Worm (Caenorhabditis elegans) whole organism, mixed stage, embryonic: ENCODE results near the gene Y116F11B.7.

Source experiments
- M03D4.4 ChIP-seq: sonication (generic microtip); optimal IDR thresholded peaks from 2 replicates; lab custom pipeline; 2017; ENCODE audit warnings: mild to moderate bottlenecking, missing genetic modification characterization, missing compliant biosample characterization
- bed-3 ChIP-seq: fragments of 200-800 bp; sonication (Bioruptor generic); optimal IDR thresholded peaks from 3 replicates; lab custom pipeline; 2018; ENCODE audit warnings: mild to moderate bottlenecking, missing genetic modification characterization, moderate library complexity, missing compliant biosample characterization
- blmp-1 ChIP-seq: fragments of 150-350 bp; optimal IDR thresholded peaks from 2 replicates; lab custom pipeline; 2014; ENCODE audit warnings: missing biosample characterization, missing genetic modification characterization
- ceh-39 ChIP-seq: fragments of 150-350 bp; optimal IDR thresholded peaks from 2 replicates; lab custom pipeline; 2014; ENCODE audit warnings: missing biosample characterization, missing genetic modification characterization
- ceh-83 ChIP-seq: fragments of 200-800 bp; sonication (Bioruptor generic); optimal IDR thresholded peaks from 2 replicates; lab custom pipeline; 2018; ENCODE audit warnings: mild to moderate bottlenecking, missing genetic modification characterization, missing compliant biosample characterization
- ces-1 ChIP-seq: fragments of 150-350 bp; optimal IDR thresholded peaks from 2 replicates; lab custom pipeline; 2014; ENCODE audit warnings: missing biosample characterization, missing genetic modification reagents, missing genetic modification characterization
- cnd-1 ChIP-seq: fragments of 200-800 bp; sonication (Bioruptor generic); optimal IDR thresholded peaks from 2 replicates; lab custom pipeline; 2018; ENCODE audit warnings: mild to moderate bottlenecking, missing genetic modification characterization, missing compliant biosample characterization
- drap-1 ChIP-seq: fragments of 200-800 bp; sonication (Bioruptor generic); optimal IDR thresholded peaks from 3 replicates; lab custom pipeline; 2018; ENCODE audit warnings: mild to moderate bottlenecking, missing genetic modification characterization, missing compliant biosample characterization
- elt-1 ChIP-seq: sonication (generic microtip); optimal IDR thresholded peaks from 2 replicates; lab custom pipeline; 2017; ENCODE audit warnings: missing genetic modification characterization, mild to moderate bottlenecking, missing compliant biosample characterization, antibody characterized with exemption, moderate library complexity, borderline replicate concordance; ENCODE audit not compliant: insufficient read depth
- ham-2 ChIP-seq: fragments of 200-800 bp; sonication (Bioruptor generic); optimal IDR thresholded peaks from 2 replicates; lab custom pipeline; 2018; ENCODE audit warnings: mild to moderate bottlenecking, missing genetic modification characterization, missing compliant biosample characterization
- lin-13 ChIP-seq: fragments of 150-350 bp; optimal IDR thresholded peaks from 2 replicates; lab custom pipeline; 2014; ENCODE audit warnings: missing biosample characterization, missing genetic modification characterization
- lin-32 ChIP-seq: fragments of 200-800 bp; sonication (Bioruptor generic); optimal IDR thresholded peaks from 2 replicates; lab custom pipeline; 2018; ENCODE audit warnings: mild to moderate bottlenecking, missing genetic modification characterization, missing compliant biosample characterization
- lsy-2 ChIP-seq: fragments of 150-350 bp; optimal IDR thresholded peaks from 2 replicates; lab custom pipeline; 2014; ENCODE audit warnings: missing biosample characterization, missing genetic modification characterization
- mab-5 ChIP-seq: fragments of 150-350 bp; optimal IDR thresholded peaks from 2 replicates; lab custom pipeline; 2014; ENCODE audit warnings: missing biosample characterization, missing genetic modification characterization
- mep-1 ChIP-seq: fragments of 150-350 bp; optimal IDR thresholded peaks from 2 replicates; lab custom pipeline; 2017; ENCODE audit warnings: missing biosample characterization, missing genetic modification reagents, missing genetic modification characterization, inconsistent platforms
- mls-2 ChIP-seq: sonication (generic microtip); optimal IDR thresholded peaks from 2 replicates; lab custom pipeline; 2016; ENCODE audit warnings: mild to moderate bottlenecking, missing genetic modification characterization, moderate library complexity, missing compliant biosample characterization
- nhr-12 ChIP-seq: fragments of 150-350 bp; optimal IDR thresholded peaks from 2 replicates; lab custom pipeline; 2014; ENCODE audit warnings: missing biosample characterization, missing genetic modification characterization
- nhr-28 ChIP-seq: fragments of 150-350 bp; optimal IDR thresholded peaks from 2 replicates; lab custom pipeline; 2014; ENCODE audit warnings: missing biosample characterization, missing genetic modification characterization
- nhr-76 ChIP-seq: sonication (generic microtip); optimal IDR thresholded peaks from 2 replicates; lab custom pipeline; 2017; ENCODE audit warnings: missing biosample characterization, missing genetic modification characterization
- pha-4 ChIP-seq: fragments of 150-350 bp; optimal IDR thresholded peaks from 2 replicates; lab custom pipeline; 2018; ENCODE audit warnings: missing biosample characterization, missing genetic modification reagents, missing genetic modification characterization
- sem-2 ChIP-seq: fragments of 200-800 bp; sonication (Bioruptor generic); optimal IDR thresholded peaks from 2 replicates; lab custom pipeline; 2018; ENCODE audit warnings: mild to moderate bottlenecking, missing genetic modification characterization, missing compliant biosample characterization
- snpc-4 ChIP-seq: fragments of 150-350 bp; optimal IDR thresholded peaks from 2 replicates; lab custom pipeline; 2014; ENCODE audit warnings: missing biosample characterization, missing genetic modification characterization
- sptf-1 ChIP-seq: sonication (generic microtip); optimal IDR thresholded peaks from 2 replicates; lab custom pipeline; 2017; ENCODE audit warnings: mild to moderate bottlenecking, missing genetic modification characterization, moderate library complexity, missing compliant biosample characterization
- tbx-8 ChIP-seq: fragments of 200-800 bp; sonication (Bioruptor generic); optimal IDR thresholded peaks from 2 replicates; lab custom pipeline; 2018; ENCODE audit warnings: mild to moderate bottlenecking, missing genetic modification characterization, moderate library complexity, missing compliant biosample characterization
- unc-120 ChIP-seq: sonication (generic microtip); optimal IDR thresholded peaks from 2 replicates; lab custom pipeline; 2017; ENCODE audit warnings: missing genetic modification characterization, missing compliant biosample characterization; ENCODE audit not compliant: poor library complexity, severe bottlenecking
- unc-39 ChIP-seq: fragments of 150-350 bp; optimal IDR thresholded peaks from 2 replicates; lab custom pipeline; 2014; ENCODE audit warnings: missing biosample characterization, missing genetic modification characterization
- zip-8 ChIP-seq: fragments of 150-350 bp; optimal IDR thresholded peaks from 2 replicates; lab custom pipeline; 2014; ENCODE audit warnings: missing biosample characterization, missing genetic modification characterization

Gene Y116F11B.7

ce11 chrV:19831588-19831987 is 16.5 kb upstream of the Y116F11B.7 start:
- TF ChIP-seq lin-32 (GFP tag; lab: Kevin White, UChicago) (no peak), unc-120 (tag; lab: Kevin White, UChicago) (no peak), mls-2 (tag; lab: Kevin White, UChicago) (no peak), nhr-76 (tag; lab: Kevin White, UChicago) (no peak), mab-5 (no peak), lin-13 (tag; lab: Kevin White, UChicago) (no peak), mep-1 (no peak)

- TF ChIP-seq zip-8 (tag; lab: Kevin White, UChicago) = peak; percentile 52
- TF ChIP-seq sptf-1 (tag; lab: Kevin White, UChicago) = no peak
Measured at ce11 chrV:19836142-19836541, 12.0 kb upstream of the Y116F11B.7 start, which contains the start of gene srw-38. Gene srw-38 (plus strand): TSS chrV:19836442.

- TF ChIP-seq M03D4.4 (tag; lab: Kevin White, UChicago) (no peak), lsy-2 (tag; lab: Kevin White, UChicago) (no peak), unc-120 (tag; lab: Kevin White, UChicago) (no peak), mls-2 (tag; lab: Kevin White, UChicago) (no peak)
Measured at ce11 chrV:19845927-19846845, 1.9 kb upstream of the Y116F11B.7 start, which contains the start of gene Y116F11B.6. Gene Y116F11B.6 (minus strand): TSS chrV:19845977.

ce11 chrV:19853610-19854009 is 5.5 kb downstream of the Y116F11B.7 start:
- TF ChIP-seq ces-1 = no peak
- peak; percentile 95 for TF ChIP-seq zip-8 (tag; lab: Kevin White, UChicago)
- TF ChIP-seq, all 35 proteins: peak for 1

ce11 chrV:19856335-19856734 is 8.2 kb downstream of the Y116F11B.7 start:
- TF ChIP-seq sptf-1 (tag; lab: Kevin White, UChicago) (no peak), snpc-4 (tag; lab: Kevin White, UChicago) (no peak), pha-4 (tag; lab: Kevin White, UChicago) (no peak), nhr-28 (tag; lab: Kevin White, UChicago) (no peak), lin-32 (GFP tag; lab: Kevin White, UChicago) (no peak), unc-39 (tag; lab: Kevin White, UChicago) (no peak), ceh-39 (tag; lab: Kevin White, UChicago) (no peak), mep-1 (no peak), nhr-76 (tag; lab: Kevin White, UChicago) (no peak), ham-2 (GFP tag; lab: Kevin White, UChicago) (no peak), sem-2 (GFP tag; lab: Kevin White, UChicago) (no peak), lsy-2 (tag; lab: Kevin White, UChicago) (no peak), tbx-8 (GFP tag; lab: Kevin White, UChicago) (no peak), elt-1 (tag; lab: Kevin White, UChicago) (no peak), ces-1 (no peak), ceh-83 (GFP tag; lab: Kevin White, UChicago) (no peak), zip-8 (tag; lab: Kevin White, UChicago) (no peak), drap-1 (no peak)

ce11 chrV:19856933-19857332 is 8.8 kb downstream of the Y116F11B.7 start:
- TF ChIP-seq snpc-4 (tag; lab: Kevin White, UChicago) (no peak), nhr-76 (tag; lab: Kevin White, UChicago) (no peak), elt-1 (tag; lab: Kevin White, UChicago) (no peak), zip-8 (tag; lab: Kevin White, UChicago) (no peak), lin-13 (tag; lab: Kevin White, UChicago) (no peak), lin-32 (GFP tag; lab: Kevin White, UChicago) (no peak), unc-120 (tag; lab: Kevin White, UChicago) (no peak), sptf-1 (tag; lab: Kevin White, UChicago) (no peak), cnd-1 (no peak), ceh-39 (tag; lab: Kevin White, UChicago) (no peak), nhr-12 (tag; lab: Kevin White, UChicago) (no peak), sem-2 (GFP tag; lab: Kevin White, UChicago) (no peak), drap-1 (no peak), bed-3 (GFP tag; lab: Kevin White, UChicago) (no peak), mab-5 (no peak), blmp-1 (tag; lab: Kevin White, UChicago) (no peak)
- TF ChIP-seq, all 35 proteins: peak for 0
